Worm (Caenorhabditis elegans) whole organism, L4/young adult: ENCODE results near the gene abhd-14.

Source experiments
- W03F9.2 ChIP-seq: fragments of 150-350 bp; optimal IDR thresholded peaks from 2 replicates; lab custom pipeline; 2014; ENCODE audit warnings: missing biosample characterization, missing genetic modification characterization
- dao-5 ChIP-seq: sonication (generic microtip); optimal IDR thresholded peaks from 2 replicates; lab custom pipeline; 2016; ENCODE audit warnings: missing genotype, missing genetic modification characterization, moderate library complexity, missing compliant biosample characterization
- him-1 ChIP-seq: sonication (generic microtip); optimal IDR thresholded peaks from 2 replicates; lab custom pipeline; 2016; ENCODE audit warnings: missing genotype, missing genetic modification reagents, missing genetic modification characterization, missing compliant biosample characterization

ce11 chrIV:991647-992400 is 38.0 kb downstream of the abhd-14 start, which contains the start of gene lep-2:
- no peak for TF ChIP-seq him-1
- TF ChIP-seq W03F9.2 (tag; lab: Kevin White, UChicago), result no peak
- no peak for TF ChIP-seq dao-5 (tag; lab: Kevin White, UChicago)
